Fruit fly (Drosophila melanogaster): ENCODE data around the gene Lcp65Af.
A peak's percentile ranks its signal among the peaks of the same experiment; 100 is the strongest.

The Lcp65Af gene

DNA sequence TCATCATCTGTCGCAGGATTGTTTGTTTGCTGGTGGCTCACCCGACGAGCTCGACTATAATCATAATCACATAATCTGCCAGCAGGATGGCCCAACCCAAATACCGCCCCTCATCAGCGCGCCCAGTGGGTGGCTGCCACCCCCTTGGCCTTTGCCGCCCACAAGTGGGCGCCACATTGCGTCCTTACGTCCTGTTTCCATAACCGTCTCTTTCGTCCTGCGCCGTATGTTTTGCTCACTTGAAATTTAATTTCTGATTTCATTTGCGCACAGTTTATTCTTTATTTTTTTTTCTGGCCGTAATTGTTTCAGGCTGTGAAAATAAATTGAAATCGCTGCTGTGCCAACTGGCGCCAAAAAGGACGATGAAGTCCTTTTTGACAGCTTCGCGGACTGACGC, 31.2 kb downstream of the Lcp65Af start:
- TF ChIP-seq Hmr (GFP tag; optimal IDR thresholded peaks at IDR 0.05) (no peak), Ets65A (GFP tag) (peak; percentile 92)

- TF ChIP-seq gsb-n (tag; optimal IDR thresholded peaks at IDR 0.05) (peak; percentile 94), D (optimal IDR thresholded peaks at IDR 0.05) (peak; percentile 49), D (GFP tag; optimal IDR thresholded peaks at IDR 0.05) (no peak), Hey (tag; optimal IDR thresholded peaks at IDR 0.05) (peak; percentile 95), CG11247 (GFP tag; IDR thresholded peaks at IDR 0.05) (no peak), CG30403 (GFP tag; optimal IDR thresholded peaks at IDR 0.05) (no peak), CG2889 (GFP tag; IDR thresholded peaks at IDR 0.05) (0 out of 3 replicates have a peak, but pooled peaks have one; percentile 18), CTCF (GFP tag; optimal IDR thresholded peaks at IDR 0.05) (peak; percentile 12), kni (GFP tag; optimal IDR thresholded peaks at IDR 0.05) (peak; percentile 25), oc (tag; optimal IDR thresholded peaks at IDR 0.05) (peak; percentile 81), grn (GFP tag; optimal IDR thresholded peaks at IDR 0.05) (peak; percentile 23), tll (GFP tag; optimal IDR thresholded peaks at IDR 0.05) (peak in 1 of 2 experiments; percentile 73), pros (GFP tag; optimal IDR thresholded peaks at IDR 0.05) (peak; percentile 83), CG3407 (GFP tag; optimal IDR thresholded peaks at IDR 0.05) (no peak), nerfin-1 (tag; optimal IDR thresholded peaks at IDR 0.05) (peak; percentile 27), CG18619 (GFP tag; optimal IDR thresholded peaks at IDR 0.05) (no peak), prd (optimal IDR thresholded peaks at IDR 0.05) (no peak), prd (GFP tag; IDR thresholded peaks at IDR 0.05) (peak; percentile 42; the same call in 1 of the 3 replicates), HLH3B (GFP tag; IDR thresholded peaks at IDR 0.05) (no peak)
These were observed 32.0 kb downstream of the Lcp65Af start for dm6 chr3L:6104551-6104950.

DNA sequence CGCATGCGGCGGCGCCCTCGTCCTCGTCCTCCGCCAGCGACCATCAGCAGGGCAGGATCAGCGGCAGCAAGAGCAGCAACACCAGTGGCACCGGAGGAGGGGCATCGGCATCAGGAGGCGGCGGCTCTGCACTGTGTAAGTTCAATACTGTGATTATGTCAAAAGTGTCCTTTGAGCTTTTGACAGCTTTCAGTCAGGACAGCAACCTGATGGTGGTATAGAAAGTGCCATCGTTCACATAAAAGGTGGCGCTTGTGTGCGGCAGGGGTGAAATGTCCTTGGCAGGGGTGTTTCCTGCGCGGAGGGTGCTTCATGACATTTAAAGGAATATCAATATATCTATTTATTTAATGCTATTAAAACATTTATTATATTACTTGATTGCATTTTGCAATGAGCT, 32.9 kb downstream of the Lcp65Af start:
- peak; percentile 35 for TF ChIP-seq Ets65A (GFP tag)
- peak; percentile 90 for TF ChIP-seq CTCF (GFP tag; optimal IDR thresholded peaks at IDR 0.05)
- TF ChIP-seq CG43689 (GFP tag; IDR thresholded peaks at IDR 0.05), result no peak
- TF ChIP-seq pita (GFP tag; optimal IDR thresholded peaks at IDR 0.05), result peak; percentile 49
- TF ChIP-seq pnt (GFP tag; optimal IDR thresholded peaks at IDR 0.05), result no peak
- TF ChIP-seq crol (GFP tag; IDR thresholded peaks at IDR 0.05), result 0 out of 2 replicates have a peak, but pooled peaks have one; percentile 22
- TF ChIP-seq CG7987 (GFP tag; optimal IDR thresholded peaks at IDR 0.05), result no peak
- TF ChIP-seq CG9797 (GFP tag; optimal IDR thresholded peaks at IDR 0.05), result no peak
- TF ChIP-seq CG32767 (GFP tag; IDR thresholded peaks at IDR 0.05), result no peak
- 0 out of 2 replicates have a peak, but pooled peaks have one; percentile 26 for TF ChIP-seq CG6272 (GFP tag; IDR thresholded peaks at IDR 0.05)
- TF ChIP-seq CG7786 (GFP tag; optimal IDR thresholded peaks at IDR 0.05), result no peak
- TF ChIP-seq Med (GFP tag), result peak; percentile 53
- TF ChIP-seq Xrp1 (GFP tag; IDR thresholded peaks at IDR 0.05), result no peak
- TF ChIP-seq Hsf (GFP tag; optimal IDR thresholded peaks at IDR 0.05), result no peak
- TF ChIP-seq Scr (GFP tag; IDR thresholded peaks at IDR 0.05; ENCODE audit: partially characterized antibody), result no peak
- TF ChIP-seq fd3F (GFP tag; optimal IDR thresholded peaks at IDR 0.05), result no peak
- TF ChIP-seq seq (GFP tag; IDR thresholded peaks at IDR 0.05), result 0 out of 2 replicates have a peak, but pooled peaks have one; percentile 33
- no peak for TF ChIP-seq ken (GFP tag; IDR thresholded peaks at IDR 0.05)
- no peak for TF ChIP-seq lilli (GFP tag; optimal IDR thresholded peaks at IDR 0.05)
- no peak for TF ChIP-seq CG9876 (GFP tag; optimal IDR thresholded peaks at IDR 0.05)
- TF ChIP-seq onecut (GFP tag; IDR thresholded peaks at IDR 0.05), result 0 out of 2 replicates have a peak, but pooled peaks have one; percentile 6
- TF ChIP-seq Oaz (GFP tag; IDR thresholded peaks at IDR 0.05), result 0 out of 2 replicates have a peak, but pooled peaks have one; percentile 5
- TF ChIP-seq eyg (GFP tag; optimal IDR thresholded peaks at IDR 0.05), result no peak
- 0 out of 3 replicates have a peak, but pooled peaks have one; percentile 25 for TF ChIP-seq ci (GFP tag; IDR thresholded peaks at IDR 0.05)
- TF ChIP-seq gcm (GFP tag; optimal IDR thresholded peaks at IDR 0.05), result no peak
- no peak for TF ChIP-seq pho (GFP tag; optimal IDR thresholded peaks at IDR 0.05)
- TF ChIP-seq al (GFP tag; IDR thresholded peaks at IDR 0.05), result no peak
- no peak for TF ChIP-seq wdn (GFP tag; IDR thresholded peaks at IDR 0.05)
- TF ChIP-seq CG11456 (GFP tag; IDR thresholded peaks at IDR 0.05), result 0 out of 3 replicates have a peak, but pooled peaks have one; percentile 41
- TF ChIP-seq CG42726 (GFP tag; IDR thresholded peaks at IDR 0.05; ENCODE audit: partially characterized antibody), result 0 out of 2 replicates have a peak, but pooled peaks have one; percentile 16
- TF ChIP-seq Ets97D (GFP tag; optimal IDR thresholded peaks at IDR 0.05), result peak; percentile 30

Measured in whole organism, embryonic.